Worm (Caenorhabditis elegans) whole organism, L4/young adult: ENCODE results near the gene K07F5.7.

Source experiments
- W03F9.2 ChIP-seq: fragments of 150-350 bp; optimal IDR thresholded peaks from 2 replicates; lab custom pipeline; 2014; ENCODE audit warnings: missing biosample characterization, missing genetic modification characterization
- dao-5 ChIP-seq: sonication (generic microtip); optimal IDR thresholded peaks from 2 replicates; lab custom pipeline; 2016; ENCODE audit warnings: missing genotype, missing genetic modification characterization, moderate library complexity, missing compliant biosample characterization
- him-1 ChIP-seq: sonication (generic microtip); optimal IDR thresholded peaks from 2 replicates; lab custom pipeline; 2016; ENCODE audit warnings: missing genotype, missing genetic modification reagents, missing genetic modification characterization, missing compliant biosample characterization

K07F5.7 gene

DNA sequence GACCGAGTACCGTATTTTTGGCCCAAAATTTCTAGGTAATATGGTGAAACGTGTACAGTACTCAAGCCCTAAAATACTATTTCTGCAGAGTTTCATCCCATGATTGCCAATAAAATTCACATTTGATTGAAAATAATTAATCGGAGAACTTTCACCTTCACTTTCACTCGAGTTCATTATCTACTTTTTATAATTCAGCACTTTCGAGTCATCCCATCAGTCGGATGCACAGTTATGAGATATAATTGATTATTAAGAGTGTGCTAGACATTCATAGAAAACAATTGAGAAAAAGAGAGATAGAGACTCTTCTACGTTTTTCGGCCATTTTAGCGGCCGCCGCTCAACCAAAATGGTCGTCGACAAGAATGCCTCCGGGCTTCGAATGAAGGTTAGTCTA lies 45.3 kb downstream of the K07F5.7 start, which contains the start of gene fat-3:
Gene fat-3, plus strand, starts transcription at position 313 of the 400 bp plus-strand sequence.
- TF ChIP-seq him-1, result no peak
- TF ChIP-seq W03F9.2 (tag; lab: Kevin White, UChicago), result no peak
- no peak for TF ChIP-seq dao-5

ce11 chrIV:9801418-9801817 lies 46.6 kb downstream of the K07F5.7 start:
- peak; percentile 2 for TF ChIP-seq W03F9.2 (tag; lab: Kevin White, UChicago)
- TF ChIP-seq him-1, result no peak

- TF ChIP-seq dao-5, result no peak
- TF ChIP-seq him-1, result no peak
- TF ChIP-seq W03F9.2 (tag; lab: Kevin White, UChicago), result no peak
Measured at ce11 chrIV:9799664-9800063, 48.3 kb downstream of the K07F5.7 start.

- no peak for TF ChIP-seq him-1
- TF ChIP-seq W03F9.2 (tag; lab: Kevin White, UChicago), result no peak
- no peak for TF ChIP-seq dao-5
Measured at ce11 chrIV:9799129-9799528, 48.8 kb downstream of the K07F5.7 start, which contains the start of gene fat-4. TSS of gene fat-4 (plus strand) at chrIV:9799429.

ce11 chrIV:9798307-9798706 lies 49.7 kb downstream of the K07F5.7 start:
- TF ChIP-seq dao-5, result no peak
- TF ChIP-seq him-1, result no peak
- TF ChIP-seq W03F9.2 (tag; lab: Kevin White, UChicago), result no peak
